Fruit fly (Drosophila melanogaster) whole organism, prepupa: ENCODE measurements around the gene CG31465.

Source experiments
- Blimp-1 ChIP-seq: fragments of 200-800 bp; sonication (Bioruptor generic); optimal IDR thresholded peaks from 3 replicates; lab custom pipeline; 2017; ENCODE audit warnings: missing biosample characterization, missing genetic modification characterization, mild to moderate bottlenecking, moderate library complexity, missing genetic modification reagents
- CG10631 ChIP-seq: fragments of 200-800 bp; sonication (Bioruptor generic); optimal IDR thresholded peaks from 2 replicates; lab custom pipeline; 2016; ENCODE audit warnings: missing biosample characterization, missing genetic modification characterization
- CG10669 ChIP-seq: fragments of 200-800 bp; sonication (Bioruptor generic); optimal IDR thresholded peaks from 3 replicates; lab custom pipeline; 2018; ENCODE audit warnings: missing biosample characterization, mild to moderate bottlenecking, missing genetic modification characterization, moderate library complexity
- CG11762 ChIP-seq: fragments of 200-800 bp; sonication (Bioruptor generic); optimal IDR thresholded peaks from 3 replicates; lab custom pipeline; 2016; ENCODE audit warnings: missing biosample characterization, missing genetic modification characterization; ENCODE audit not compliant: insufficient read depth
- CG11902 ChIP-seq: fragments of 200-800 bp; sonication (Bioruptor generic); optimal IDR thresholded peaks from 3 replicates; lab custom pipeline; 2016; ENCODE audit warnings: missing biosample characterization, missing genetic modification characterization
- CG15336 ChIP-seq: fragments of 200-800 bp; sonication (Bioruptor generic); IDR thresholded peaks from 2 replicates; pipeline ENCODE4 v1.3.6; 2022; ENCODE audit warnings: missing biosample characterization, missing genetic modification characterization
- CG3032 ChIP-seq: fragments of 200-800 bp; optimal IDR thresholded peaks from 2 replicates; lab custom pipeline; 2019; ENCODE audit warnings: missing biosample characterization, mild to moderate bottlenecking, missing genetic modification characterization, moderate library complexity
- CG31627 ChIP-seq: fragments of 200-800 bp; sonication (Bioruptor generic); optimal IDR thresholded peaks from 3 replicates; lab custom pipeline; 2016; ENCODE audit warnings: missing biosample characterization, missing genetic modification characterization
- CG32006 ChIP-seq: fragments of 200-800 bp; sonication (Bioruptor generic); optimal IDR thresholded peaks from 3 replicates; lab custom pipeline; 2017; ENCODE audit warnings: missing biosample characterization, mild to moderate bottlenecking, missing genetic modification characterization
- CG3919 ChIP-seq: fragments of 200-800 bp; sonication (Bioruptor generic); optimal IDR thresholded peaks from 3 replicates; lab custom pipeline; 2016; ENCODE audit warnings: missing biosample characterization, missing genetic modification characterization
- CG4318 ChIP-seq: fragments of 200-800 bp; sonication (Bioruptor generic); optimal IDR thresholded peaks from 3 replicates; lab custom pipeline; 2017; ENCODE audit warnings: missing biosample characterization, mild to moderate bottlenecking, missing genetic modification characterization
- CG6276 ChIP-seq: fragments of 200-800 bp; sonication (Bioruptor generic); optimal IDR thresholded peaks from 2 replicates; lab custom pipeline; 2017; ENCODE audit warnings: missing biosample characterization, mild to moderate bottlenecking, missing genetic modification characterization
- CG6792 ChIP-seq: fragments of 200-800 bp; sonication (Bioruptor generic); optimal IDR thresholded peaks from 3 replicates; lab custom pipeline; 2016; ENCODE audit warnings: missing biosample characterization, missing genetic modification characterization
- CG6808 ChIP-seq: fragments of 200-800 bp; sonication (Bioruptor generic); optimal IDR thresholded peaks from 3 replicates; lab custom pipeline; 2017; ENCODE audit warnings: missing biosample characterization, missing genetic modification characterization, mild to moderate bottlenecking, moderate library complexity, missing genetic modification reagents
- CG6854 ChIP-seq: fragments of 200-800 bp; sonication (Bioruptor generic); optimal IDR thresholded peaks from 2 replicates; lab custom pipeline; 2017; ENCODE audit warnings: missing biosample characterization, mild to moderate bottlenecking, missing genetic modification characterization
- CG7368 ChIP-seq: fragments of 200-800 bp; sonication (Bioruptor generic); optimal IDR thresholded peaks from 3 replicates; lab custom pipeline; 2016; ENCODE audit warnings: missing biosample characterization, missing genetic modification characterization
- CG8319 ChIP-seq: fragments of 200-800 bp; sonication (Bioruptor generic); optimal IDR thresholded peaks from 3 replicates; lab custom pipeline; 2016; ENCODE audit warnings: missing biosample characterization, missing genetic modification characterization
- CG9139 ChIP-seq: fragments of 200-800 bp; sonication (Bioruptor generic); optimal IDR thresholded peaks from 3 replicates; lab custom pipeline; 2017; ENCODE audit warnings: missing biosample characterization, mild to moderate bottlenecking, missing genetic modification characterization
- Eip75B ChIP-seq: fragments of 200-800 bp; sonication (Bioruptor generic); optimal IDR thresholded peaks from 3 replicates; lab custom pipeline; 2016; ENCODE audit warnings: missing biosample characterization, missing genetic modification characterization
- Eip78C ChIP-seq: fragments of 200-800 bp; sonication (Bioruptor generic); peaks from one replicate; lab custom pipeline; 2016; ENCODE audit warnings: missing biosample characterization, missing genetic modification characterization
- Eip93F ChIP-seq: fragments of 200-800 bp; sonication (Bioruptor generic); optimal IDR thresholded peaks from 2 replicates; lab custom pipeline; 2016; ENCODE audit warnings: missing biosample characterization, mild to moderate bottlenecking, missing genetic modification characterization
- Ets21C ChIP-seq: fragments of 200-800 bp; sonication (Bioruptor generic); optimal IDR thresholded peaks from 3 replicates; lab custom pipeline; 2016; ENCODE audit warnings: missing biosample characterization, missing genetic modification characterization
- Ets96B ChIP-seq: fragments of 200-800 bp; optimal IDR thresholded peaks from 2 replicates; lab custom pipeline; 2019; ENCODE audit warnings: missing biosample characterization, mild to moderate bottlenecking, missing genetic modification characterization, moderate library complexity
- Gug ChIP-seq: fragments of 200-800 bp; sonication (Bioruptor generic); IDR thresholded peaks from 2 replicates; pipeline ENCODE4 v1.3.6; 2022; ENCODE audit warnings: missing biosample characterization, missing genetic modification characterization
- Hr38 ChIP-seq: sonication (Bioruptor generic); optimal IDR thresholded peaks from 2 replicates; lab custom pipeline; 2016; ENCODE audit warnings: missing biosample characterization, missing genetic modification characterization
- Hr39 ChIP-seq: fragments of 200-800 bp; sonication (Bioruptor generic); optimal IDR thresholded peaks from 2 replicates; lab custom pipeline; 2016; ENCODE audit warnings: missing biosample characterization, missing genetic modification characterization
- Hr4 ChIP-seq: fragments of 200-800 bp; sonication (Bioruptor generic); optimal IDR thresholded peaks from 3 replicates; lab custom pipeline; 2016; ENCODE audit warnings: missing biosample characterization, missing genetic modification characterization
- Lpt ChIP-seq: fragments of 200-800 bp; sonication (Bioruptor generic); optimal IDR thresholded peaks from 3 replicates; lab custom pipeline; 2016; ENCODE audit warnings: missing biosample characterization, missing genetic modification characterization
- Met ChIP-seq: fragments of 200-800 bp; sonication (Bioruptor generic); optimal IDR thresholded peaks from 3 replicates; lab custom pipeline; 2016; ENCODE audit warnings: missing biosample characterization, missing genetic modification characterization
- OdsH ChIP-seq: fragments of 200-800 bp; sonication (Bioruptor generic); optimal IDR thresholded peaks from 3 replicates; lab custom pipeline; 2016; ENCODE audit warnings: missing biosample characterization, missing genetic modification characterization
- Smox ChIP-seq: fragments of 200-800 bp; sonication (Bioruptor generic); optimal IDR thresholded peaks from 3 replicates; lab custom pipeline; 2016; ENCODE audit warnings: missing biosample characterization, missing genetic modification characterization
- achi ChIP-seq: fragments of 200-800 bp; sonication (Bioruptor generic); optimal IDR thresholded peaks from 3 replicates; lab custom pipeline; 2016; ENCODE audit warnings: missing biosample characterization, missing genetic modification characterization
- acj6 ChIP-seq: fragments of 200-800 bp; sonication (Bioruptor generic); optimal IDR thresholded peaks from 3 replicates; lab custom pipeline; 2016; ENCODE audit warnings: missing biosample characterization, missing genetic modification characterization
- cyc ChIP-seq: fragments of 200-800 bp; sonication (Bioruptor generic); optimal IDR thresholded peaks from 3 replicates; lab custom pipeline; 2016; ENCODE audit warnings: missing biosample characterization, missing genetic modification characterization
- dac ChIP-seq: fragments of 200-800 bp; sonication (Bioruptor generic); optimal IDR thresholded peaks from 2 replicates; lab custom pipeline; 2017; ENCODE audit warnings: missing biosample characterization, mild to moderate bottlenecking, missing genetic modification characterization
- eg ChIP-seq: fragments of 200-800 bp; sonication (Bioruptor generic); IDR thresholded peaks from 3 replicates; pipeline ENCODE4 v1.3.6; 2022; ENCODE audit warnings: missing biosample characterization, missing genetic modification characterization
- esn ChIP-seq: fragments of 200-800 bp; sonication (Bioruptor generic); optimal IDR thresholded peaks from 2 replicates; lab custom pipeline; 2016; ENCODE audit warnings: missing biosample characterization, mild to moderate bottlenecking, missing genetic modification characterization, moderate library complexity
- fd85E ChIP-seq: fragments of 200-800 bp; sonication (Bioruptor generic); optimal IDR thresholded peaks from 3 replicates; lab custom pipeline; 2016; ENCODE audit warnings: missing biosample characterization, missing genetic modification characterization
- fkh ChIP-seq: fragments of 200-800 bp; sonication (Bioruptor generic); optimal IDR thresholded peaks from 3 replicates; lab custom pipeline; 2017; ENCODE audit warnings: missing biosample characterization, mild to moderate bottlenecking, missing genetic modification characterization, moderate library complexity
- lz ChIP-seq: fragments of 200-800 bp; sonication (Bioruptor generic); optimal IDR thresholded peaks from 3 replicates; lab custom pipeline; 2016; ENCODE audit warnings: missing biosample characterization, missing genetic modification characterization
- spab ChIP-seq: fragments of 200-800 bp; sonication (Bioruptor generic); optimal IDR thresholded peaks from 2 replicates; lab custom pipeline; 2017; ENCODE audit warnings: missing biosample characterization, mild to moderate bottlenecking, missing genetic modification characterization, missing genetic modification reagents
- ss ChIP-seq, 2 experiments: fragments of 200-800 bp; sonication (Bioruptor generic); optimal IDR thresholded peaks; 2 replicates in 1 of 2; 3 replicates in 1 of 2; lab custom pipeline; 2017 to 2018; ENCODE audit warnings: mild to moderate bottlenecking in 2 of 2, missing biosample characterization in 2 of 2, missing genetic modification characterization in 2 of 2, moderate library complexity in 1 of 2
- svp ChIP-seq: fragments of 200-800 bp; sonication (Bioruptor generic); peaks from one replicate; lab custom pipeline; 2016; ENCODE audit warnings: missing biosample characterization, missing genetic modification characterization
- topi ChIP-seq: fragments of 200-800 bp; sonication (Bioruptor generic); optimal IDR thresholded peaks from 3 replicates; lab custom pipeline; 2016; ENCODE audit warnings: missing biosample characterization, missing genetic modification characterization
- vri ChIP-seq: fragments of 200-800 bp; sonication (Bioruptor generic); optimal IDR thresholded peaks from 3 replicates; lab custom pipeline; 2016; ENCODE audit warnings: missing biosample characterization, mild to moderate bottlenecking, missing genetic modification characterization

Gene CG31465

dm6 chr3R:21839636-21840035 is 41.0 kb upstream of the CG31465 start (continued):
- peak; percentile 45 for TF ChIP-seq topi (GFP tag; lab: Kevin White, UChicago)
- TF ChIP-seq CG8319 (GFP tag; lab: Kevin White, UChicago): peak; percentile 16
- peak; percentile 21 for TF ChIP-seq Hr4 (GFP tag; lab: Kevin White, UChicago)
- peak; percentile 79 for TF ChIP-seq CG6808 (GFP tag; lab: Kevin White, UChicago)
- TF ChIP-seq cyc: no peak
- TF ChIP-seq CG4318 (GFP tag; lab: Kevin White, UChicago): peak; percentile 50
- TF ChIP-seq OdsH: peak; percentile 69
- peak; percentile 74 for TF ChIP-seq CG10669 (GFP tag; lab: Kevin White, UChicago)
- peak; percentile 77 for TF ChIP-seq spab (GFP tag; lab: Kevin White, UChicago)
- TF ChIP-seq Eip75B (GFP tag; lab: Kevin White, UChicago): peak; percentile 18
- peak; percentile 88 for TF ChIP-seq CG6276 (GFP tag; lab: Kevin White, UChicago)
- no peak for TF ChIP-seq lz
- peak; percentile 91 for TF ChIP-seq Ets96B
- TF ChIP-seq CG10631: peak; percentile 80
- TF ChIP-seq Eip93F: no peak
- peak; percentile 57 for TF ChIP-seq svp (GFP tag; lab: Kevin White, UChicago)
- TF ChIP-seq fkh: no peak
- TF ChIP-seq Eip78C (GFP tag; lab: Kevin White, UChicago): peak; percentile 90

DNA sequence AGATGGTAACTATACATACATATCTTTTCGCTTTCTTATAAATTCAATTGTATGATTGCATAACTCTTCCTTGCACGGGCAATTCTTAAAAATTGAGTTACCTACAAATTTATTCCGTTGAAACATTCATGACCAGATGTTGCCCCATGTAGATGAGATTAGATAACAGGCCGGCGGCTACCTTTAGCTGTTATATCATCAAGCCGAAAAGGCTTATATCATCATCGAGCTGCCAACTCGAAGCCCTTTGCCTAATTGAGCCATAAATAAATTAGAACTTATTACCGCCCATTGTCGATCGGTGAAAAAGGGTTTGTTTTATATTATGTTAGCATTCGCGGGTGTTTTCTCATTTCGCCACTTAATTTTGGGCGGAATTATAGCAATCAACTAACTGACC is 40.2 kb upstream of the CG31465 start:
- TF ChIP-seq CG6792 (GFP tag; lab: Kevin White, UChicago): no peak
- TF ChIP-seq vri (GFP tag; lab: Kevin White, UChicago): peak; percentile 49
- TF ChIP-seq Eip78C (GFP tag; lab: Kevin White, UChicago): peak; percentile 17

- TF ChIP-seq CG31627 (GFP tag; lab: Kevin White, UChicago): peak; percentile 31
- TF ChIP-seq lz: peak; percentile 6
- TF ChIP-seq Lpt (GFP tag; lab: Kevin White, UChicago): no peak
- no peak for TF ChIP-seq Gug (GFP tag; lab: Robert Waterston, UW)
- no peak for TF ChIP-seq CG32006 (GFP tag; lab: Kevin White, UChicago)
- TF ChIP-seq eg (GFP tag; lab: Robert Waterston, UW): no peak
- peak; percentile 71 for TF ChIP-seq svp (GFP tag; lab: Kevin White, UChicago)
- peak; percentile 4 for TF ChIP-seq CG11762 (GFP tag; lab: Kevin White, UChicago)
- TF ChIP-seq Hr38 (GFP tag; lab: Kevin White, UChicago): no peak
- TF ChIP-seq dac (GFP tag; lab: Kevin White, UChicago): no peak
- no peak for TF ChIP-seq Ets21C
- no peak for TF ChIP-seq CG15336
- no peak for TF ChIP-seq CG8319 (GFP tag; lab: Kevin White, UChicago)
- TF ChIP-seq CG10631: peak; percentile 10
- TF ChIP-seq Ets96B: no peak
- peak; percentile 44 for TF ChIP-seq esn (GFP tag; lab: Kevin White, UChicago)
- TF ChIP-seq Hr39 (GFP tag; lab: Kevin White, UChicago): peak; percentile 19
- no peak for TF ChIP-seq vri (GFP tag; lab: Kevin White, UChicago)
- peak; percentile 13 for TF ChIP-seq Smox (GFP tag; lab: Kevin White, UChicago)
- no peak for TF ChIP-seq Hr4 (GFP tag; lab: Kevin White, UChicago)
- TF ChIP-seq CG11902 (GFP tag; lab: Kevin White, UChicago): no peak
- no peak for TF ChIP-seq Blimp-1
- TF ChIP-seq acj6: peak; percentile 42
- TF ChIP-seq achi (GFP tag; lab: Kevin White, UChicago): peak; percentile 1
- peak; percentile 42 for TF ChIP-seq CG10669 (GFP tag; lab: Kevin White, UChicago)
- no peak for TF ChIP-seq OdsH
- TF ChIP-seq CG6808 (GFP tag; lab: Kevin White, UChicago): peak; percentile 44
- no peak for TF ChIP-seq fd85E (GFP tag; lab: Kevin White, UChicago)
- TF ChIP-seq fkh: no peak
- TF ChIP-seq CG3032 (tag; lab: Kevin White, UChicago): no peak
- TF ChIP-seq CG9139 (GFP tag; lab: Kevin White, UChicago): peak; percentile 3
- peak; percentile 14 for TF ChIP-seq CG3919 (GFP tag; lab: Kevin White, UChicago)
- peak; percentile 28 for TF ChIP-seq ss (GFP tag; optimal IDR thresholded peaks at IDR 0.05; lab: Kevin White, UChicago)
- no peak for TF ChIP-seq CG7368 (GFP tag; lab: Kevin White, UChicago)
- peak; percentile 32 for TF ChIP-seq Met (GFP tag; lab: Kevin White, UChicago)
- no peak for TF ChIP-seq Eip93F
- no peak for TF ChIP-seq CG6854 (GFP tag; lab: Kevin White, UChicago)
- TF ChIP-seq spab (GFP tag; lab: Kevin White, UChicago): peak; percentile 0
These were observed 38.9 kb upstream of the CG31465 start for dm6 chr3R:21841474-21842376.
